Fruit fly (Drosophila melanogaster) whole organism, embryonic: ENCODE results near the gene Dbx.
A peak's percentile ranks its signal among the peaks of the same experiment; 100 is the strongest.

ENCODE experiments used
- Atf-2 ChIP-seq: fragments of 200-800 bp; sonication (Bioruptor generic); optimal IDR thresholded peaks from 2 replicates; lab custom pipeline; 2016; ENCODE audit warnings: missing biosample characterization, missing genetic modification characterization
- Atf3 ChIP-seq: fragments of 200-800 bp; sonication (Bioruptor generic); optimal IDR thresholded peaks from 3 replicates; lab custom pipeline; 2016; ENCODE audit warnings: missing biosample characterization, missing genetic modification characterization
- Atf6 ChIP-seq: fragments of 200-800 bp; sonication (Bioruptor generic); IDR thresholded peaks from 2 replicates; pipeline ENCODE4 v1.3.6; 2022; ENCODE audit warnings: missing biosample characterization, missing genetic modification characterization
- BtbVII ChIP-seq: fragments of 200-800 bp; sonication (Bioruptor generic); optimal IDR thresholded peaks from 3 replicates; lab custom pipeline; 2017; ENCODE audit warnings: missing biosample characterization, mild to moderate bottlenecking, missing genetic modification characterization
- CG10209 ChIP-seq: fragments of 200-800 bp; sonication (Bioruptor generic); optimal IDR thresholded peaks from 3 replicates; lab custom pipeline; 2017; ENCODE audit warnings: missing biosample characterization, mild to moderate bottlenecking, missing genetic modification characterization, missing genetic modification reagents
- CG10979 ChIP-seq: fragments of 200-800 bp; sonication (Bioruptor generic); optimal IDR thresholded peaks from 2 replicates; lab custom pipeline; 2018; ENCODE audit warnings: missing biosample characterization, mild to moderate bottlenecking, missing genetic modification characterization, moderate library complexity
- CG12155 ChIP-seq: fragments of 200-800 bp; sonication (Bioruptor generic); optimal IDR thresholded peaks from 3 replicates; lab custom pipeline; 2016; ENCODE audit warnings: missing biosample characterization, missing genetic modification characterization
- CG12769 ChIP-seq: fragments of 200-800 bp; sonication (Bioruptor generic); optimal IDR thresholded peaks from 2 replicates; lab custom pipeline; 2019; ENCODE audit warnings: missing biosample characterization, mild to moderate bottlenecking, missing genetic modification characterization, moderate library complexity
- CG13624 ChIP-seq: fragments of 200-800 bp; sonication (Bioruptor generic); optimal IDR thresholded peaks from 2 replicates; lab custom pipeline; 2016; ENCODE audit warnings: missing biosample characterization, missing genetic modification characterization
- CG14710 ChIP-seq: fragments of 200-800 bp; sonication (Bioruptor generic); optimal IDR thresholded peaks from 3 replicates; lab custom pipeline; 2019; ENCODE audit warnings: missing biosample characterization, mild to moderate bottlenecking, missing genetic modification characterization, moderate library complexity
- CG17912 ChIP-seq: fragments of 200-800 bp; sonication (Bioruptor generic); optimal IDR thresholded peaks from 2 replicates; lab custom pipeline; 2018; ENCODE audit warnings: missing biosample characterization, mild to moderate bottlenecking, missing genetic modification characterization
- CG2116 ChIP-seq: fragments of 200-800 bp; sonication (Bioruptor generic); optimal IDR thresholded peaks from 3 replicates; lab custom pipeline; 2018; ENCODE audit warnings: missing biosample characterization, mild to moderate bottlenecking, missing genetic modification characterization
- CG2678 ChIP-seq: fragments of 200-800 bp; sonication (Bioruptor generic); optimal IDR thresholded peaks from 3 replicates; lab custom pipeline; 2019; ENCODE audit warnings: missing biosample characterization, mild to moderate bottlenecking, missing genetic modification characterization, moderate library complexity
- CG2875 ChIP-seq: fragments of 200-800 bp; sonication (Bioruptor generic); optimal IDR thresholded peaks from 2 replicates; lab custom pipeline; 2017; ENCODE audit warnings: missing biosample characterization, mild to moderate bottlenecking, missing genetic modification characterization, missing genetic modification reagents
- CG32772 ChIP-seq: fragments of 200-800 bp; sonication (Bioruptor generic); IDR thresholded peaks from 2 replicates; pipeline ENCODE4 v1.3.6; 2022; ENCODE audit warnings: missing biosample characterization, missing genetic modification characterization
- CG3281 ChIP-seq: fragments of 200-800 bp; sonication (Bioruptor generic); optimal IDR thresholded peaks from 3 replicates; lab custom pipeline; 2017; ENCODE audit warnings: missing biosample characterization, mild to moderate bottlenecking, missing genetic modification characterization
- CG4820 ChIP-seq: fragments of 200-800 bp; sonication (Bioruptor generic); optimal IDR thresholded peaks from 3 replicates; lab custom pipeline; 2016; ENCODE audit warnings: missing biosample characterization, missing genetic modification characterization
- CG6175 ChIP-seq: fragments of 200-800 bp; sonication (Bioruptor generic); IDR thresholded peaks from 3 replicates; pipeline ENCODE4 v1.3.6; 2022; ENCODE audit warnings: missing biosample characterization, missing genetic modification characterization
- CG6765 ChIP-seq: fragments of 200-800 bp; sonication (Bioruptor generic); optimal IDR thresholded peaks from 3 replicates; lab custom pipeline; 2017; ENCODE audit warnings: missing biosample characterization, mild to moderate bottlenecking, missing genetic modification characterization
- CG6791 ChIP-seq: fragments of 200-800 bp; sonication (Bioruptor generic); IDR thresholded peaks from 3 replicates; pipeline ENCODE4 v1.3.6; 2022; ENCODE audit warnings: missing biosample characterization, missing genetic modification characterization; ENCODE audit not compliant: partially characterized antibody
- CG7357 ChIP-seq: fragments of 200-800 bp; sonication (Bioruptor generic); IDR thresholded peaks from 3 replicates; pipeline ENCODE4 v1.3.6; 2022; ENCODE audit warnings: missing biosample characterization, missing genetic modification characterization
- CG7987 ChIP-seq: fragments of 200-800 bp; sonication (Bioruptor generic); optimal IDR thresholded peaks from 2 replicates; lab custom pipeline; 2018; ENCODE audit warnings: missing biosample characterization, mild to moderate bottlenecking, missing genetic modification characterization, moderate library complexity
- CG8089 ChIP-seq: fragments of 200-800 bp; sonication (Bioruptor generic); optimal IDR thresholded peaks from 3 replicates; lab custom pipeline; 2016; ENCODE audit warnings: missing biosample characterization, missing genetic modification characterization
- CG8281 ChIP-seq: fragments of 200-800 bp; sonication (Bioruptor generic); optimal IDR thresholded peaks from 2 replicates; lab custom pipeline; 2018; ENCODE audit warnings: missing biosample characterization, mild to moderate bottlenecking, missing genetic modification characterization, moderate library complexity
- CG8924 ChIP-seq: fragments of 200-800 bp; optimal IDR thresholded peaks from 3 replicates; lab custom pipeline; 2019; ENCODE audit warnings: missing biosample characterization, mild to moderate bottlenecking, missing genetic modification characterization, moderate library complexity
- CG9797 ChIP-seq: fragments of 200-800 bp; sonication (Bioruptor generic); optimal IDR thresholded peaks from 3 replicates; lab custom pipeline; 2018; ENCODE audit warnings: missing biosample characterization, mild to moderate bottlenecking, missing genetic modification characterization
- CTCF ChIP-seq: fragments of 200-800 bp; sonication (Bioruptor generic); optimal IDR thresholded peaks from 2 replicates; lab custom pipeline; 2017; ENCODE audit warnings: missing biosample characterization, mild to moderate bottlenecking, missing genetic modification characterization, moderate library complexity
- HLH3B ChIP-seq: fragments of 200-800 bp; sonication (Bioruptor generic); IDR thresholded peaks from 2 replicates; pipeline ENCODE4 v1.3.6; 2022; ENCODE audit warnings: missing biosample characterization, missing genetic modification characterization
- Hand ChIP-seq: fragments of 200-800 bp; sonication (Bioruptor generic); optimal IDR thresholded peaks from 2 replicates; lab custom pipeline; 2017; ENCODE audit warnings: mild to moderate bottlenecking, missing biosample characterization, missing genetic modification reagents, missing genetic modification characterization
- Hr51 ChIP-seq, 2 experiments: fragments of 200-800 bp; sonication (Bioruptor generic); optimal IDR thresholded peaks; 2 replicates in 1 of 2; 3 replicates in 1 of 2; lab custom pipeline; 2016 to 2018; ENCODE audit warnings: missing biosample characterization in 2 of 2, missing genetic modification characterization in 2 of 2, mild to moderate bottlenecking in 1 of 2, moderate library complexity in 1 of 2
- MTF-1 ChIP-seq: fragments of 200-800 bp; sonication (Bioruptor generic); optimal IDR thresholded peaks from 2 replicates; lab custom pipeline; 2018; ENCODE audit warnings: missing biosample characterization, mild to moderate bottlenecking, missing genetic modification characterization, borderline replicate concordance
- Med ChIP-seq: fragments of 200-800 bp; sonication (Bioruptor generic); peaks from one replicate; lab custom pipeline; 2016; ENCODE audit warnings: missing biosample characterization, missing genetic modification characterization, mild to moderate bottlenecking, inconsistent platforms, moderate library complexity
- Myb ChIP-seq: fragments of 200-800 bp; sonication (Bioruptor generic); optimal IDR thresholded peaks from 2 replicates; lab custom pipeline; 2016; ENCODE audit warnings: missing biosample characterization, missing genetic modification characterization
- Oli ChIP-seq: fragments of 200-800 bp; sonication (Bioruptor generic); optimal IDR thresholded peaks from 2 replicates; lab custom pipeline; 2018; ENCODE audit warnings: missing biosample characterization, mild to moderate bottlenecking, missing genetic modification characterization, moderate library complexity
- PHDP ChIP-seq: fragments of 200-800 bp; sonication (Bioruptor generic); optimal IDR thresholded peaks from 3 replicates; lab custom pipeline; 2018; ENCODE audit warnings: missing biosample characterization, mild to moderate bottlenecking, missing genetic modification characterization, moderate library complexity
- Taf1 ChIP-seq: fragments of 200-800 bp; sonication (Bioruptor generic); IDR thresholded peaks from 2 replicates; pipeline ENCODE4 v1.3.6; 2022; ENCODE audit warnings: missing biosample characterization, missing genetic modification characterization
- ash1 ChIP-seq: fragments of 200-800 bp; sonication (Bioruptor generic); optimal IDR thresholded peaks from 2 replicates; lab custom pipeline; 2018; ENCODE audit warnings: missing biosample characterization, mild to moderate bottlenecking, missing genetic modification characterization
- bigmax ChIP-seq: fragments of 200-800 bp; sonication (Bioruptor generic); optimal IDR thresholded peaks from 2 replicates; lab custom pipeline; 2018; ENCODE audit warnings: missing biosample characterization, mild to moderate bottlenecking, missing genetic modification characterization
- cato ChIP-seq: fragments of 200-800 bp; sonication (Bioruptor generic); optimal IDR thresholded peaks from 2 replicates; lab custom pipeline; 2016; ENCODE audit warnings: missing biosample characterization, missing genetic modification characterization, borderline replicate concordance
- chinmo ChIP-seq: fragments of 200-800 bp; sonication (Bioruptor generic); IDR thresholded peaks from 4 replicates; pipeline ENCODE4 v1.3.6; 2022; ENCODE audit warnings: missing biosample characterization, missing genetic modification characterization; ENCODE audit not compliant: partially characterized antibody
- croc ChIP-seq: fragments of 200-800 bp; sonication (Bioruptor generic); conservative IDR thresholded peaks from 3 replicates; pipeline ENCODE4 v1.3.6; 2022; ENCODE audit warnings: missing biosample characterization, missing genetic modification characterization
- dan ChIP-seq: fragments of 200-800 bp; sonication (Bioruptor generic); IDR thresholded peaks from 2 replicates; pipeline ENCODE4 v1.3.6; 2022; ENCODE audit warnings: missing biosample characterization, missing genetic modification characterization
- ewg ChIP-seq: fragments of 200-800 bp; sonication (Bioruptor generic); optimal IDR thresholded peaks from 3 replicates; lab custom pipeline; 2017; ENCODE audit warnings: mild to moderate bottlenecking, missing biosample characterization, missing genetic modification reagents, missing genetic modification characterization
- exex ChIP-seq: fragments of 200-800 bp; sonication (Bioruptor generic); optimal IDR thresholded peaks from 4 replicates; lab custom pipeline; 2018; ENCODE audit warnings: missing biosample characterization, mild to moderate bottlenecking, missing genetic modification characterization, moderate library complexity
- fu2 ChIP-seq: fragments of 200-800 bp; sonication (Bioruptor generic); optimal IDR thresholded peaks from 2 replicates; lab custom pipeline; 2016; ENCODE audit warnings: missing biosample characterization, missing genetic modification characterization
- hkb ChIP-seq, 2 experiments: fragments of 200-800 bp in 1 of 2; fragments of >200 bp in 1 of 2; sonication (Bioruptor generic) in 1 of 2; IDR thresholded peaks in 1 of 2; optimal IDR thresholded peaks in 1 of 2; 2 replicates each; pipeline versions ENCODE4 v1.3.6 to Lab custom; 2017 to 2022; ENCODE audit warnings: missing biosample characterization in 1 of 2, missing genetic modification characterization in 1 of 2
- lov ChIP-seq, 2 experiments: fragments of 200-800 bp in 1 of 2; fragments of >200 bp in 1 of 2; sonication (Bioruptor generic) in 1 of 2; IDR thresholded peaks in 1 of 2; optimal IDR thresholded peaks in 1 of 2; 2 replicates in 1 of 2; 3 replicates in 1 of 2; pipeline versions ENCODE4 v1.3.6 to Lab custom; 2017 to 2022; ENCODE audit warnings: missing biosample characterization in 1 of 2, missing genetic modification characterization in 1 of 2
- nom ChIP-seq: fragments of 200-800 bp; sonication (Bioruptor generic); optimal IDR thresholded peaks from 2 replicates; lab custom pipeline; 2017; ENCODE audit warnings: missing biosample characterization, missing genetic modification characterization, mild to moderate bottlenecking, moderate library complexity, missing genetic modification reagents
- pum ChIP-seq: fragments of 200-800 bp; sonication (Bioruptor generic); optimal IDR thresholded peaks from 2 replicates; lab custom pipeline; 2016; ENCODE audit warnings: missing biosample characterization, missing genetic modification characterization
- ranshi ChIP-seq: fragments of 200-800 bp; sonication (Bioruptor generic); IDR thresholded peaks from 2 replicates; pipeline ENCODE4 v1.3.6; 2022; ENCODE audit warnings: missing biosample characterization, missing genetic modification characterization

The Dbx gene

DNA sequence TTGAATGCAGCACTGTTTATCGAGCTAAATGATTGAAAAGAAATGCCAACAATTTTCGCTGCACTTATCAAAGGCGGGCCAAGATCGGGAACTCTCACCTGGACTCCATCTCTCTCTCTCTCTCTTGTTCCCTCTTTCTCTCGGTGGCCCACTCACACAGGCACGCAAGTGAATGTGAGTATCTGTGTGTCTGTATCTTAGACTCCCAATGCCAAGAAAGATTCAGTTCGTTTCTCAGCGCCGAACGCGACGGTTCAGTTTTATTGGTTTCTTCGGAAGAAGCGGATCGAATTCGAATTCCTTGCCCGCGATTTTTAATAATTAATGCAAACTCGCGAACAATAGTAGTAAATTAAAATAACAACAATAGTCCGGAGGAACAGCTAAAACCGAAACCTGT lies 35.7 kb upstream of the Dbx start, which contains the start of gene Tmhs (continued):
- TF ChIP-seq chinmo (GFP tag; lab: Robert Waterston, UW) = peak; percentile 68; the same call in 1 of the 4 replicates
- no peak for TF ChIP-seq CG6765 (GFP tag; lab: Kevin White, UChicago)
- TF ChIP-seq CG32772 (GFP tag; lab: Robert Waterston, UW) = no peak
- TF ChIP-seq CG3281 = no peak
- no peak for TF ChIP-seq CG7357
- no peak for TF ChIP-seq Hr51 (GFP tag; optimal IDR thresholded peaks at IDR 0.05; lab: Kevin White, UChicago)
- no peak for TF ChIP-seq pum (GFP tag; lab: Kevin White, UChicago)
- no peak for TF ChIP-seq CG13624 (GFP tag; lab: Kevin White, UChicago)
- no peak for TF ChIP-seq CG17912
- no peak for TF ChIP-seq Atf6
- no peak for TF ChIP-seq fu2 (GFP tag; lab: Kevin White, UChicago)
- TF ChIP-seq exex = no peak
- peak; percentile 90 for TF ChIP-seq CG12769 (tag; lab: Kevin White, UChicago)
- TF ChIP-seq dan (GFP tag; lab: Robert Waterston, UW) = no peak
- TF ChIP-seq Myb (GFP tag; lab: Kevin White, UChicago) = no peak
- no peak for TF ChIP-seq CG8924 (tag; lab: Kevin White, UChicago)
- no peak for TF ChIP-seq BtbVII (GFP tag; lab: Kevin White, UChicago)
- TF ChIP-seq croc (GFP tag; lab: Robert Waterston, UW) = no peak
- TF ChIP-seq CG2875 = no peak
- TF ChIP-seq nom (GFP tag; lab: Kevin White, UChicago) = peak; percentile 9
- TF ChIP-seq CTCF (GFP tag; lab: Kevin White, UChicago) = no peak
- TF ChIP-seq CG10979 (tag; lab: Kevin White, UChicago) = no peak
- no peak for TF ChIP-seq ewg (GFP tag; lab: Kevin White, UChicago)
- no peak for TF ChIP-seq CG14710
- no peak for TF ChIP-seq CG12155 (GFP tag; lab: Kevin White, UChicago)
- no peak for TF ChIP-seq CG7987
- no peak for TF ChIP-seq Hand (GFP tag; lab: Kevin White, UChicago)
- TF ChIP-seq CG6791 (GFP tag; lab: Robert Waterston, UW) = peak; percentile 10; the same call in 1 of the 3 replicates
- peak; percentile 19 for TF ChIP-seq MTF-1 (GFP tag; lab: Kevin White, UChicago)
- TF ChIP-seq CG8281 (tag; lab: Kevin White, UChicago) = no peak
- TF ChIP-seq hkb (optimal IDR thresholded peaks at IDR 0.05; lab: Kevin White, UChicago) = no peak
- TF ChIP-seq hkb (GFP tag; IDR thresholded peaks at IDR 0.05; lab: Robert Waterston, UW) = no peak
- TF ChIP-seq HLH3B (GFP tag; lab: Robert Waterston, UW) = peak; percentile 37; the same call in 1 of the 2 replicates
- no peak for TF ChIP-seq Atf-2 (GFP tag; lab: Kevin White, UChicago)
- TF ChIP-seq cato (GFP tag; lab: Kevin White, UChicago) = no peak
- TF ChIP-seq bigmax (GFP tag; lab: Kevin White, UChicago) = no peak
- no peak for TF ChIP-seq CG9797 (GFP tag; lab: Kevin White, UChicago)
- TF ChIP-seq CG6175 (GFP tag; lab: Robert Waterston, UW) = no peak
- TF ChIP-seq Taf1 (GFP tag; lab: Robert Waterston, UW) = no peak
- no peak for TF ChIP-seq CG4820 (GFP tag; lab: Kevin White, UChicago)
- TF ChIP-seq lov (optimal IDR thresholded peaks at IDR 0.05; lab: Kevin White, UChicago) = no peak
- no peak for TF ChIP-seq lov (GFP tag; IDR thresholded peaks at IDR 0.05; lab: Robert Waterston, UW)
- TF ChIP-seq CG2116 (GFP tag; lab: Kevin White, UChicago) = no peak
- TF ChIP-seq ranshi = 0 out of 2 replicates have a peak, but pooled peaks have one; percentile 18
- TF ChIP-seq PHDP (tag; lab: Kevin White, UChicago) = no peak
- no peak for TF ChIP-seq CG2678 (tag; lab: Kevin White, UChicago)
- TF ChIP-seq Oli (tag; lab: Kevin White, UChicago) = no peak
- TF ChIP-seq CG8089 (GFP tag; lab: Kevin White, UChicago) = no peak
- no peak for TF ChIP-seq Atf3 (GFP tag; lab: Kevin White, UChicago)
- TF ChIP-seq ash1 (GFP tag; lab: Kevin White, UChicago) = no peak
- TF ChIP-seq CG10209 = no peak
- peak; percentile 43 for TF ChIP-seq Med (GFP tag; lab: Kevin White, UChicago)
